Worm (Caenorhabditis elegans) whole organism, L1 larva: ENCODE results near the gene T19C3.6.

ENCODE experiments used
- C34B4.2 ChIP-seq: sonication (generic microtip); optimal IDR thresholded peaks from 2 replicates; lab custom pipeline; 2017; ENCODE audit warnings: mild to moderate bottlenecking, missing genetic modification characterization, missing compliant biosample characterization
- Y116A8C.19 ChIP-seq: sonication (generic microtip); optimal IDR thresholded peaks from 2 replicates; lab custom pipeline; 2016; ENCODE audit warnings: missing compliant biosample characterization, missing genetic modification characterization, borderline replicate concordance
- alr-1 ChIP-seq: fragments of 200-800 bp; sonication (Bioruptor generic); optimal IDR thresholded peaks from 2 replicates; lab custom pipeline; 2018; ENCODE audit warnings: borderline replicate concordance, mild to moderate bottlenecking, missing genetic modification characterization, missing compliant biosample characterization
- ama-1 ChIP-seq: fragments of 150-350 bp; optimal IDR thresholded peaks from 2 replicates; lab custom pipeline; 2014
- blmp-1 ChIP-seq: fragments of 150-350 bp; optimal IDR thresholded peaks from 2 replicates; lab custom pipeline; 2014; ENCODE audit warnings: missing biosample characterization, missing genetic modification characterization
- ceh-8 ChIP-seq: fragments of 200-800 bp; sonication (Bioruptor generic); optimal IDR thresholded peaks from 2 replicates; lab custom pipeline; 2018; ENCODE audit warnings: mild to moderate bottlenecking, missing genetic modification characterization, moderate library complexity, missing compliant biosample characterization
- ceh-82 ChIP-seq, 3 experiments: fragments of 150-350 bp in 1 of 3; sonication (generic microtip) in 2 of 3; optimal IDR thresholded peaks; 2 replicates each; lab custom pipeline; 2014 to 2017; ENCODE audit warnings: missing biosample characterization in 3 of 3, missing genetic modification characterization in 3 of 3
- ceh-88 ChIP-seq: fragments of 200-800 bp; sonication (Bioruptor generic); IDR thresholded peaks from 2 replicates; pipeline ENCODE4 v1.3.6; 2022; ENCODE audit warnings: missing genetic modification characterization, missing compliant biosample characterization
- ceh-90 ChIP-seq: sonication (generic microtip); optimal IDR thresholded peaks from 2 replicates; lab custom pipeline; 2016; ENCODE audit warnings: missing genetic modification characterization, missing compliant biosample characterization
- dsc-1 ChIP-seq: sonication (generic microtip); optimal IDR thresholded peaks from 2 replicates; lab custom pipeline; 2016; ENCODE audit warnings: mild to moderate bottlenecking, missing genetic modification characterization, missing compliant biosample characterization
- efl-3 ChIP-seq: fragments of 200-800 bp; sonication (Bioruptor generic); optimal IDR thresholded peaks from 2 replicates; lab custom pipeline; 2018; ENCODE audit warnings: mild to moderate bottlenecking, missing genetic modification characterization, missing compliant biosample characterization
- egl-13 ChIP-seq: sonication (generic microtip); optimal IDR thresholded peaks from 2 replicates; lab custom pipeline; 2016; ENCODE audit warnings: missing genotype, missing genetic modification reagents, missing genetic modification characterization, missing compliant biosample characterization
- egl-27 ChIP-seq, 2 experiments: fragments of 150-350 bp in 1 of 2; sonication (generic microtip); optimal IDR thresholded peaks; 3 replicates each; lab custom pipeline; 2017 to 2018; ENCODE audit warnings: missing biosample characterization in 2 of 2, missing genetic modification characterization in 2 of 2, missing genetic modification reagents in 2 of 2
- elt-3 ChIP-seq, 6 experiments: fragments of 150-350 bp in 1 of 6; sonication (generic microtip); optimal IDR thresholded peaks; 2 replicates each; lab custom pipeline; 2017 to 2018; ENCODE audit warnings: missing biosample characterization in 6 of 6, missing genetic modification characterization in 6 of 6, inconsistent platforms in 1 of 6
- ets-5 ChIP-seq: fragments of 200-800 bp; sonication (Bioruptor generic); IDR thresholded peaks from 2 replicates; pipeline ENCODE4 v1.3.6; 2022; ENCODE audit warnings: missing genetic modification characterization, missing compliant biosample characterization
- fkh-4 ChIP-seq: sonication (generic microtip); optimal IDR thresholded peaks from 2 replicates; lab custom pipeline; 2016; ENCODE audit warnings: missing compliant biosample characterization, missing genetic modification characterization, borderline replicate concordance
- hlh-17 ChIP-seq: fragments of 200-800 bp; sonication (Bioruptor generic); optimal IDR thresholded peaks from 2 replicates; lab custom pipeline; 2018; ENCODE audit warnings: missing genetic modification characterization, mild to moderate bottlenecking, missing compliant biosample characterization, moderate library complexity, borderline replicate concordance
- hlh-4 ChIP-seq: sonication (generic microtip); optimal IDR thresholded peaks from 2 replicates; lab custom pipeline; 2016; ENCODE audit warnings: mild to moderate bottlenecking, missing genetic modification characterization, missing compliant biosample characterization
- hpl-2 ChIP-seq: fragments of 150-350 bp; optimal IDR thresholded peaks from 2 replicates; lab custom pipeline; 2014; ENCODE audit warnings: missing biosample characterization, missing genetic modification reagents, missing genetic modification characterization
- irx-1 ChIP-seq: sonication (generic microtip); optimal IDR thresholded peaks from 2 replicates; lab custom pipeline; 2016; ENCODE audit warnings: missing genetic modification characterization, missing compliant biosample characterization
- isw-1 ChIP-seq: fragments of 200-800 bp; sonication (Bioruptor generic); IDR thresholded peaks from 2 replicates; pipeline ENCODE4 v1.3.6; 2022; ENCODE audit warnings: missing genetic modification characterization, missing compliant biosample characterization
- jun-1 ChIP-seq: fragments of 150-350 bp; optimal IDR thresholded peaks from 2 replicates; lab custom pipeline; 2014; ENCODE audit warnings: missing biosample characterization, missing genetic modification reagents, missing genetic modification characterization
- lin-14 ChIP-seq: fragments of 200-800 bp; sonication (Bioruptor generic); optimal IDR thresholded peaks from 2 replicates; lab custom pipeline; 2018; ENCODE audit warnings: mild to moderate bottlenecking, missing genetic modification characterization, moderate library complexity, missing compliant biosample characterization
- lin-15B ChIP-seq: fragments of 150-350 bp; sonication (generic microtip); optimal IDR thresholded peaks from 3 replicates; lab custom pipeline; 2014; ENCODE audit warnings: missing biosample characterization, missing genetic modification characterization
- lin-35 ChIP-seq, 2 experiments: fragments of 150-350 bp; optimal IDR thresholded peaks; 2 replicates each; lab custom pipeline; 2014; ENCODE audit warnings: missing biosample characterization in 2 of 2, missing genetic modification characterization in 2 of 2, missing genetic modification reagents in 2 of 2
- lsy-2 ChIP-seq, 2 experiments: fragments of 150-350 bp; optimal IDR thresholded peaks; 2 replicates each; lab custom pipeline; 2014; ENCODE audit warnings: missing biosample characterization in 2 of 2, missing genetic modification characterization in 2 of 2
- mab-9 ChIP-seq: fragments of 200-800 bp; sonication (Bioruptor generic); IDR thresholded peaks from 2 replicates; pipeline ENCODE4 v1.3.6; 2022; ENCODE audit warnings: missing genetic modification reagents, missing genetic modification characterization, missing compliant biosample characterization
- nhr-12 ChIP-seq: sonication (generic microtip); optimal IDR thresholded peaks from 2 replicates; lab custom pipeline; 2017; ENCODE audit warnings: missing biosample characterization, missing genetic modification characterization
- nhr-20 ChIP-seq: sonication (generic microtip); optimal IDR thresholded peaks from 2 replicates; lab custom pipeline; 2016; ENCODE audit warnings: mild to moderate bottlenecking, missing genetic modification characterization, missing compliant biosample characterization
- nhr-28 ChIP-seq: fragments of 150-350 bp; optimal IDR thresholded peaks from 2 replicates; lab custom pipeline; 2014; ENCODE audit warnings: missing biosample characterization, missing genetic modification characterization
- nhr-47 ChIP-seq: sonication (generic microtip); optimal IDR thresholded peaks from 2 replicates; lab custom pipeline; 2016; ENCODE audit warnings: mild to moderate bottlenecking, missing genetic modification characterization, moderate library complexity, missing compliant biosample characterization
- nhr-71 ChIP-seq: sonication (generic microtip); optimal IDR thresholded peaks from 2 replicates; lab custom pipeline; 2016; ENCODE audit warnings: mild to moderate bottlenecking, missing genetic modification characterization, moderate library complexity, missing compliant biosample characterization
- nhr-77 ChIP-seq: fragments of 150-350 bp; optimal IDR thresholded peaks from 2 replicates; lab custom pipeline; 2014; ENCODE audit warnings: missing biosample characterization, missing genetic modification characterization
- nhr-84 ChIP-seq: sonication (generic microtip); optimal IDR thresholded peaks from 2 replicates; lab custom pipeline; 2017; ENCODE audit warnings: missing biosample characterization, missing genetic modification characterization
- nhr-85 ChIP-seq: sonication (generic microtip); peaks from one replicate; lab custom pipeline; 2016; ENCODE audit warnings: missing genetic modification characterization, inconsistent platforms, missing compliant biosample characterization
- nhr-90 ChIP-seq: sonication (generic microtip); optimal IDR thresholded peaks from 2 replicates; lab custom pipeline; 2016; ENCODE audit warnings: mild to moderate bottlenecking, missing genetic modification characterization, missing compliant biosample characterization; ENCODE audit not compliant: poor library complexity
- pax-3 ChIP-seq: fragments of 200-800 bp; sonication (Bioruptor generic); optimal IDR thresholded peaks from 2 replicates; lab custom pipeline; 2018; ENCODE audit warnings: mild to moderate bottlenecking, missing genetic modification characterization, moderate library complexity, missing compliant biosample characterization
- rnt-1 ChIP-seq: sonication (generic microtip); optimal IDR thresholded peaks from 2 replicates; lab custom pipeline; 2016; ENCODE audit warnings: mild to moderate bottlenecking, missing genetic modification characterization, moderate library complexity, missing compliant biosample characterization
- skn-1 ChIP-seq: fragments of 150-350 bp; optimal IDR thresholded peaks from 2 replicates; lab custom pipeline; 2014; ENCODE audit warnings: missing biosample characterization, missing genetic modification characterization
- snu-23 ChIP-seq: sonication (generic microtip); optimal IDR thresholded peaks from 2 replicates; lab custom pipeline; 2016; ENCODE audit warnings: missing genetic modification characterization, missing compliant biosample characterization
- sox-4 ChIP-seq: sonication (generic microtip); optimal IDR thresholded peaks from 2 replicates; lab custom pipeline; 2016; ENCODE audit warnings: missing genetic modification characterization, missing compliant biosample characterization
- sptf-1 ChIP-seq: fragments of 150-350 bp; optimal IDR thresholded peaks from 2 replicates; lab custom pipeline; 2014; ENCODE audit warnings: missing biosample characterization, missing genetic modification characterization
- swsn-7 ChIP-seq: sonication (generic microtip); optimal IDR thresholded peaks from 2 replicates; lab custom pipeline; 2016; ENCODE audit warnings: missing genetic modification characterization, missing compliant biosample characterization
- tbx-2 ChIP-seq: sonication (generic microtip); optimal IDR thresholded peaks from 2 replicates; lab custom pipeline; 2016; ENCODE audit warnings: missing genetic modification characterization, missing compliant biosample characterization
- unc-130 ChIP-seq: fragments of 150-350 bp; optimal IDR thresholded peaks from 2 replicates; lab custom pipeline; 2017; ENCODE audit warnings: missing biosample characterization, missing genetic modification characterization, inconsistent platforms
- unc-30 ChIP-seq: sonication (generic microtip); optimal IDR thresholded peaks from 2 replicates; lab custom pipeline; 2017; ENCODE audit warnings: missing biosample characterization, missing genetic modification characterization
- unc-86 ChIP-seq: sonication (generic microtip); optimal IDR thresholded peaks from 2 replicates; lab custom pipeline; 2016; ENCODE audit warnings: missing genetic modification characterization, missing compliant biosample characterization
- vab-15 ChIP-seq: sonication (generic microtip); optimal IDR thresholded peaks from 2 replicates; lab custom pipeline; 2017; ENCODE audit warnings: missing genotype, mild to moderate bottlenecking, missing genetic modification characterization, missing compliant biosample characterization
- zag-1 ChIP-seq: fragments of 150-350 bp; optimal IDR thresholded peaks from 2 replicates; lab custom pipeline; 2014; ENCODE audit warnings: missing biosample characterization, missing genetic modification characterization
- zip-4 ChIP-seq: fragments of 200-800 bp; sonication (Bioruptor generic); optimal IDR thresholded peaks from 2 replicates; lab custom pipeline; 2018; ENCODE audit warnings: mild to moderate bottlenecking, missing genetic modification characterization, moderate library complexity, missing compliant biosample characterization
- ztf-11 ChIP-seq, 2 experiments: sonication (generic microtip); optimal IDR thresholded peaks; 2 replicates each; lab custom pipeline; 2016 to 2017; ENCODE audit warnings: missing genetic modification characterization in 2 of 2, missing biosample characterization in 1 of 2, missing compliant biosample characterization in 1 of 2
- ztf-4 ChIP-seq: fragments of 150-350 bp; optimal IDR thresholded peaks from 2 replicates; lab custom pipeline; 2014; ENCODE audit warnings: missing biosample characterization, missing genetic modification characterization

Gene T19C3.6

ce11 chrIII:640198-640803, 9.0 kb upstream of the T19C3.6 start, which contains the start of the genes tag-266 and tag-267:
Gene tag-266 (minus strand): TSS chrIII:640226.
Gene tag-267 (plus strand): TSS chrIII:640790.
- no peak for TF ChIP-seq hlh-17 (GFP tag; lab: Kevin White, UChicago)
- peak; percentile 83; the same call in 1 of the 2 replicates for TF ChIP-seq ceh-88 (GFP tag; lab: Robert Waterston, UW)
- TF ChIP-seq nhr-84 (tag; lab: Kevin White, UChicago): no peak
- peak; percentile 34 for TF ChIP-seq zag-1
- no peak for TF ChIP-seq unc-30 (tag; lab: Kevin White, UChicago)
- no peak for TF ChIP-seq ama-1 (lab: Kevin White, UChicago)
- peak; percentile 92 for TF ChIP-seq pax-3 (tag; lab: Kevin White, UChicago)
- no peak for TF ChIP-seq ets-5 (GFP tag; lab: Robert Waterston, UW)
- TF ChIP-seq ceh-82 (tag; optimal IDR thresholded peaks at IDR 0.05; lab: Kevin White, UChicago): peak; percentile 20 to 64 (median 21)
- TF ChIP-seq fkh-4: peak; percentile 41
- no peak for TF ChIP-seq hlh-4 (tag; lab: Kevin White, UChicago)
- TF ChIP-seq nhr-85 (tag; lab: Kevin White, UChicago): peak; percentile 86
- TF ChIP-seq sox-4: peak; percentile 43
- no peak for TF ChIP-seq egl-27 (tag; optimal IDR thresholded peaks at IDR 0.05; lab: Kevin White, UChicago)
- TF ChIP-seq lsy-2 (tag; optimal IDR thresholded peaks at IDR 0.05; lab: Kevin White, UChicago): peak; percentile 61 to 83
- TF ChIP-seq nhr-47 (tag; lab: Kevin White, UChicago): peak; percentile 88
- peak; percentile 27 for TF ChIP-seq skn-1 (tag; lab: Kevin White, UChicago)
- no peak for TF ChIP-seq vab-15 (tag; lab: Kevin White, UChicago)
- peak; percentile 77 for TF ChIP-seq irx-1 (tag; lab: Kevin White, UChicago)
- no peak for TF ChIP-seq nhr-28 (tag; lab: Kevin White, UChicago)
- TF ChIP-seq nhr-12: no peak
- TF ChIP-seq mab-9 (GFP tag; lab: Robert Waterston, UW): peak; percentile 41; the same call in 1 of the 2 replicates
- no peak for TF ChIP-seq zip-4 (GFP tag; lab: Kevin White, UChicago)
- TF ChIP-seq lin-35 (GFP tag; optimal IDR thresholded peaks at IDR 0.05; lab: Kevin White, UChicago): peak; percentile 60 to 75
- peak; percentile 40 for TF ChIP-seq lin-15B (tag; lab: Kevin White, UChicago)
- TF ChIP-seq nhr-20 (tag; lab: Kevin White, UChicago): peak; percentile 65
- TF ChIP-seq nhr-90 (tag; lab: Kevin White, UChicago): peak; percentile 88
- peak; percentile 70 for TF ChIP-seq swsn-7 (tag; lab: Kevin White, UChicago)
- TF ChIP-seq rnt-1 (tag; lab: Kevin White, UChicago): peak; percentile 76
- no peak for TF ChIP-seq ztf-4
- TF ChIP-seq efl-3: no peak
- no peak for TF ChIP-seq elt-3 (tag; optimal IDR thresholded peaks at IDR 0.05; lab: Kevin White, UChicago)
- peak; percentile 66 for TF ChIP-seq ceh-90 (tag; lab: Kevin White, UChicago)
- peak; percentile 82 for TF ChIP-seq isw-1 (GFP tag; lab: Robert Waterston, UW)
- peak; percentile 49 for TF ChIP-seq dsc-1 (tag; lab: Kevin White, UChicago)
- TF ChIP-seq C34B4.2 (tag; lab: Kevin White, UChicago): no peak
- peak; percentile 91 for TF ChIP-seq lin-14 (GFP tag; lab: Kevin White, UChicago)
- peak; percentile 3 for TF ChIP-seq Y116A8C.19 (tag; lab: Kevin White, UChicago)
- peak; percentile 81 for TF ChIP-seq snu-23 (GFP tag; lab: Kevin White, UChicago)
- TF ChIP-seq ztf-11 (tag; optimal IDR thresholded peaks at IDR 0.05; lab: Kevin White, UChicago): peak in 1 of 2 experiments; percentile 76
- TF ChIP-seq blmp-1 (tag; lab: Kevin White, UChicago): peak; percentile 18
- TF ChIP-seq jun-1 (tag; lab: Kevin White, UChicago): peak; percentile 20
- peak; percentile 44 for TF ChIP-seq unc-130
- TF ChIP-seq unc-86: peak; percentile 47
- peak; percentile 13 for TF ChIP-seq ceh-8 (GFP tag; lab: Kevin White, UChicago)
- TF ChIP-seq nhr-77 (tag; lab: Kevin White, UChicago): peak; percentile 59
- peak; percentile 77 for TF ChIP-seq tbx-2
- no peak for TF ChIP-seq alr-1 (tag; lab: Kevin White, UChicago)
- no peak for TF ChIP-seq sptf-1
- TF ChIP-seq egl-13 (tag; lab: Kevin White, UChicago): peak; percentile 67
- peak; percentile 87 for TF ChIP-seq nhr-71 (tag; lab: Kevin White, UChicago)
- no peak for TF ChIP-seq hpl-2
